Fruit fly (Drosophila melanogaster) whole organism, embryonic: ENCODE results near the gene Cpr67Fa1.

Experiments used
- ATbp ChIP-seq: fragments of 200-800 bp; sonication (Bioruptor generic); optimal IDR thresholded peaks from 2 replicates; lab custom pipeline; 2017; ENCODE audit warnings: missing biosample characterization, mild to moderate bottlenecking, missing genetic modification characterization, missing genetic modification reagents
- C15 ChIP-seq: fragments of 200-800 bp; sonication (Bioruptor generic); IDR thresholded peaks from 3 replicates; pipeline ENCODE4 v1.3.6; 2022; ENCODE audit warnings: missing biosample characterization, missing genetic modification characterization
- CG10147 ChIP-seq: fragments of 200-800 bp; sonication (Bioruptor generic); optimal IDR thresholded peaks from 2 replicates; lab custom pipeline; 2019; ENCODE audit warnings: missing biosample characterization, mild to moderate bottlenecking, missing genetic modification characterization, moderate library complexity
- CG12219 ChIP-seq: fragments of 200-800 bp; sonication (Bioruptor generic); optimal IDR thresholded peaks from 3 replicates; lab custom pipeline; 2018; ENCODE audit warnings: missing biosample characterization, mild to moderate bottlenecking, missing genetic modification characterization
- CG14667 ChIP-seq: fragments of 200-800 bp; sonication (Bioruptor generic); IDR thresholded peaks from 2 replicates; pipeline ENCODE4 v1.3.6; 2022; ENCODE audit warnings: missing biosample characterization, missing genetic modification characterization
- CG15514 ChIP-seq: fragments of 200-800 bp; sonication (Bioruptor generic); optimal IDR thresholded peaks from 3 replicates; lab custom pipeline; 2017; ENCODE audit warnings: missing biosample characterization, missing genetic modification characterization, mild to moderate bottlenecking, moderate library complexity, missing genetic modification reagents
- CG17186 ChIP-seq: fragments of 200-800 bp; sonication (Bioruptor generic); optimal IDR thresholded peaks from 3 replicates; lab custom pipeline; 2017; ENCODE audit warnings: missing biosample characterization, missing genetic modification reagents, missing genetic modification characterization
- CG18476 ChIP-seq: fragments of 200-800 bp; sonication (Bioruptor generic); optimal IDR thresholded peaks from 2 replicates; lab custom pipeline; 2016; ENCODE audit warnings: missing biosample characterization, mild to moderate bottlenecking, missing genetic modification characterization
- CG18599 ChIP-seq: fragments of 200-800 bp; sonication (Bioruptor generic); optimal IDR thresholded peaks from 3 replicates; lab custom pipeline; 2017; ENCODE audit warnings: missing biosample characterization, missing genetic modification characterization, mild to moderate bottlenecking, moderate library complexity, missing genetic modification reagents
- CG2129 ChIP-seq: fragments of 200-800 bp; sonication (Bioruptor generic); IDR thresholded peaks from 2 replicates; pipeline ENCODE4 v1.3.6; 2022; ENCODE audit warnings: missing biosample characterization, missing genetic modification characterization; ENCODE audit not compliant: partially characterized antibody
- CG2712 ChIP-seq: fragments of 200-800 bp; optimal IDR thresholded peaks from 3 replicates; lab custom pipeline; 2019; ENCODE audit warnings: missing biosample characterization, mild to moderate bottlenecking, missing genetic modification characterization, moderate library complexity
- CG30431 ChIP-seq: fragments of 200-800 bp; sonication (Bioruptor generic); optimal IDR thresholded peaks from 2 replicates; lab custom pipeline; 2017; ENCODE audit warnings: missing biosample characterization, missing genetic modification characterization
- CG3163 ChIP-seq: fragments of 200-800 bp; sonication (Bioruptor generic); optimal IDR thresholded peaks from 3 replicates; lab custom pipeline; 2016; ENCODE audit warnings: missing biosample characterization, missing genetic modification characterization
- CG3281 ChIP-seq: fragments of 200-800 bp; sonication (Bioruptor generic); optimal IDR thresholded peaks from 3 replicates; lab custom pipeline; 2017; ENCODE audit warnings: missing biosample characterization, mild to moderate bottlenecking, missing genetic modification characterization
- CG3726 ChIP-seq: fragments of 200-800 bp; sonication (Bioruptor generic); IDR thresholded peaks from 3 replicates; pipeline ENCODE4, ENCODE4 v1.3.6; 2022; ENCODE audit warnings: missing biosample characterization, missing genetic modification characterization
- CG4424 ChIP-seq: fragments of 200-800 bp; sonication (Bioruptor generic); optimal IDR thresholded peaks from 3 replicates; lab custom pipeline; 2016; ENCODE audit warnings: missing biosample characterization, missing genetic modification characterization
- CG4707 ChIP-seq: fragments of 200-800 bp; sonication (Bioruptor generic); optimal IDR thresholded peaks from 2 replicates; lab custom pipeline; 2018; ENCODE audit warnings: missing biosample characterization, mild to moderate bottlenecking, missing genetic modification characterization, moderate library complexity
- CG6765 ChIP-seq: fragments of 200-800 bp; sonication (Bioruptor generic); optimal IDR thresholded peaks from 3 replicates; lab custom pipeline; 2017; ENCODE audit warnings: missing biosample characterization, mild to moderate bottlenecking, missing genetic modification characterization
- CG8359 ChIP-seq: fragments of 200-800 bp; sonication (Bioruptor generic); optimal IDR thresholded peaks from 2 replicates; lab custom pipeline; 2017; ENCODE audit warnings: missing biosample characterization, mild to moderate bottlenecking, missing genetic modification characterization, borderline replicate concordance
- CG8924 ChIP-seq: fragments of 200-800 bp; optimal IDR thresholded peaks from 3 replicates; lab custom pipeline; 2019; ENCODE audit warnings: missing biosample characterization, mild to moderate bottlenecking, missing genetic modification characterization, moderate library complexity
- CG9727 ChIP-seq: fragments of 200-800 bp; sonication (Bioruptor generic); optimal IDR thresholded peaks from 3 replicates; lab custom pipeline; 2017; ENCODE audit warnings: missing biosample characterization, mild to moderate bottlenecking, missing genetic modification characterization
- CG9797 ChIP-seq: fragments of 200-800 bp; sonication (Bioruptor generic); optimal IDR thresholded peaks from 3 replicates; lab custom pipeline; 2018; ENCODE audit warnings: missing biosample characterization, mild to moderate bottlenecking, missing genetic modification characterization
- CG9932 ChIP-seq: fragments of 200-800 bp; sonication (Bioruptor generic); IDR thresholded peaks from 2 replicates; pipeline ENCODE4 v1.3.6; 2022; ENCODE audit warnings: missing biosample characterization, missing genetic modification characterization
- CHES-1-like ChIP-seq: fragments of 200-800 bp; sonication (Bioruptor generic); optimal IDR thresholded peaks from 2 replicates; lab custom pipeline; 2016; ENCODE audit warnings: missing biosample characterization, missing genetic modification characterization
- D19A ChIP-seq: fragments of 200-800 bp; optimal IDR thresholded peaks from 3 replicates; lab custom pipeline; 2019; ENCODE audit warnings: missing biosample characterization, mild to moderate bottlenecking, missing genetic modification characterization, moderate library complexity
- Fer3 ChIP-seq: fragments of 200-800 bp; sonication (Bioruptor generic); optimal IDR thresholded peaks from 2 replicates; lab custom pipeline; 2018; ENCODE audit warnings: missing biosample characterization, mild to moderate bottlenecking, missing genetic modification characterization, moderate library complexity
- Hand ChIP-seq: fragments of 200-800 bp; sonication (Bioruptor generic); optimal IDR thresholded peaks from 2 replicates; lab custom pipeline; 2017; ENCODE audit warnings: mild to moderate bottlenecking, missing biosample characterization, missing genetic modification reagents, missing genetic modification characterization
- Sin3A ChIP-seq: fragments of >200 bp; optimal IDR thresholded peaks from 2 replicates; lab custom pipeline; 2018
- Ssrp ChIP-seq: fragments of 200-800 bp; sonication (Bioruptor generic); optimal IDR thresholded peaks from 2 replicates; lab custom pipeline; 2018; ENCODE audit warnings: missing biosample characterization, mild to moderate bottlenecking, missing genetic modification characterization, moderate library complexity
- Trl ChIP-seq, 3 experiments: fragments of >200 bp in 2 of 3; fragments of 200-800 bp in 1 of 3; sonication (Bioruptor generic) in 1 of 3; optimal IDR thresholded peaks; 2 replicates in 1 of 3; 3 replicates in 2 of 3; lab custom pipeline; 2016 to 2017; ENCODE audit warnings: missing biosample characterization in 1 of 3, missing genetic modification characterization in 1 of 3
- az2 ChIP-seq: fragments of 200-800 bp; sonication (Bioruptor generic); optimal IDR thresholded peaks from 3 replicates; lab custom pipeline; 2016; ENCODE audit warnings: missing biosample characterization, missing genetic modification characterization
- ems ChIP-seq: fragments of 200-800 bp; sonication (Bioruptor generic); optimal IDR thresholded peaks from 3 replicates; lab custom pipeline; 2016; ENCODE audit warnings: missing biosample characterization, missing genetic modification characterization
- ewg ChIP-seq: fragments of 200-800 bp; sonication (Bioruptor generic); optimal IDR thresholded peaks from 3 replicates; lab custom pipeline; 2017; ENCODE audit warnings: mild to moderate bottlenecking, missing biosample characterization, missing genetic modification reagents, missing genetic modification characterization
- ftz-f1 ChIP-seq: fragments of 200-800 bp; sonication (Bioruptor generic); optimal IDR thresholded peaks from 2 replicates; lab custom pipeline; 2016; ENCODE audit warnings: missing biosample characterization, missing genetic modification characterization
- gcm ChIP-seq: fragments of 200-800 bp; sonication (Bioruptor generic); optimal IDR thresholded peaks from 2 replicates; lab custom pipeline; 2019; ENCODE audit warnings: missing biosample characterization, mild to moderate bottlenecking, missing genetic modification characterization, moderate library complexity
- gem ChIP-seq: fragments of 200-800 bp; sonication (Bioruptor generic); optimal IDR thresholded peaks from 2 replicates; lab custom pipeline; 2019; ENCODE audit warnings: missing biosample characterization, mild to moderate bottlenecking, missing genetic modification characterization, moderate library complexity
- gfzf ChIP-seq: fragments of 200-800 bp; sonication (Bioruptor generic); optimal IDR thresholded peaks from 2 replicates; lab custom pipeline; 2016; ENCODE audit warnings: missing biosample characterization, mild to moderate bottlenecking, missing genetic modification characterization, moderate library complexity
- gro ChIP-seq: fragments of 200-800 bp; sonication (Bioruptor generic); optimal IDR thresholded peaks from 2 replicates; lab custom pipeline; 2016; ENCODE audit warnings: missing biosample characterization, missing genetic modification characterization
- gsb ChIP-seq: fragments of 200-800 bp; sonication (Bioruptor generic); IDR thresholded peaks from 2 replicates; pipeline ENCODE4 v1.3.6; 2022; ENCODE audit warnings: missing biosample characterization, missing genetic modification characterization
- ham ChIP-seq: fragments of 200-800 bp; sonication (Bioruptor generic); IDR thresholded peaks from 2 replicates; pipeline ENCODE4 v1.3.6; 2022; ENCODE audit warnings: missing biosample characterization, missing genetic modification characterization
- kay ChIP-seq: fragments of 200-800 bp; sonication (Bioruptor generic); optimal IDR thresholded peaks from 2 replicates; lab custom pipeline; 2016; ENCODE audit warnings: missing biosample characterization, missing genetic modification characterization
- ken ChIP-seq: fragments of 200-800 bp; sonication (Bioruptor generic); IDR thresholded peaks from 3 replicates; pipeline ENCODE4 v1.3.6; 2022; ENCODE audit warnings: missing biosample characterization, missing genetic modification characterization
- kni ChIP-seq: fragments of 200-800 bp; sonication (Bioruptor generic); optimal IDR thresholded peaks from 3 replicates; lab custom pipeline; 2017; ENCODE audit warnings: mild to moderate bottlenecking, missing biosample characterization, missing genetic modification reagents, missing genetic modification characterization
- nerfin-1 ChIP-seq: fragments of 200-800 bp; sonication (Bioruptor generic); optimal IDR thresholded peaks from 3 replicates; lab custom pipeline; 2019; ENCODE audit warnings: missing biosample characterization, mild to moderate bottlenecking, missing genetic modification characterization, moderate library complexity
- shn ChIP-seq: fragments of 200-800 bp; sonication (Bioruptor generic); optimal IDR thresholded peaks from 3 replicates; lab custom pipeline; 2016; ENCODE audit warnings: missing biosample characterization, missing genetic modification characterization
- tin ChIP-seq: fragments of 200-800 bp; sonication (Bioruptor generic); optimal IDR thresholded peaks from 3 replicates; lab custom pipeline; 2016; ENCODE audit warnings: missing biosample characterization, missing genetic modification characterization
- toy ChIP-seq: fragments of 200-800 bp; sonication (Bioruptor generic); IDR thresholded peaks from 2 replicates; pipeline ENCODE4 v1.3.6; 2022; ENCODE audit warnings: missing biosample characterization, missing genetic modification characterization
- tup ChIP-seq: fragments of 200-800 bp; sonication (Bioruptor generic); optimal IDR thresholded peaks from 2 replicates; lab custom pipeline; 2016; ENCODE audit warnings: missing biosample characterization, mild to moderate bottlenecking, missing genetic modification characterization, moderate library complexity
- twi ChIP-seq: fragments of 200-800 bp; optimal IDR thresholded peaks from 2 replicates; lab custom pipeline; 2019; ENCODE audit warnings: missing biosample characterization, mild to moderate bottlenecking, missing genetic modification characterization, moderate library complexity
- zf30C ChIP-seq: fragments of 200-800 bp; sonication (Bioruptor generic); optimal IDR thresholded peaks from 3 replicates; lab custom pipeline; 2018; ENCODE audit warnings: missing biosample characterization, mild to moderate bottlenecking, missing genetic modification characterization
- zfh2 ChIP-seq: fragments of 200-800 bp; sonication (Bioruptor generic); optimal IDR thresholded peaks from 2 replicates; lab custom pipeline; 2016; ENCODE audit warnings: missing biosample characterization, missing genetic modification characterization

Cpr67Fa1 gene

dm6 chr3L:10931430-10931829 is 41.6 kb downstream of the Cpr67Fa1 start (continued):
- TF ChIP-seq ham (no peak), gcm (GFP tag; lab: Kevin White, UChicago) (peak; percentile 1), CG4424 (GFP tag; lab: Kevin White, UChicago) (peak; percentile 57), CG14667 (GFP tag; lab: Robert Waterston, UW) (no peak), Hand (no peak), CG3163 (GFP tag; lab: Kevin White, UChicago) (no peak), zf30C (GFP tag; lab: Kevin White, UChicago) (no peak), Ssrp (tag; lab: Kevin White, UChicago) (peak; percentile 42), CG9797 (GFP tag; lab: Kevin White, UChicago) (no peak), ftz-f1 (GFP tag; lab: Kevin White, UChicago) (no peak), gfzf (GFP tag; lab: Kevin White, UChicago) (no peak), CG2712 (tag; lab: Kevin White, UChicago) (peak; percentile 81), CG3281 (GFP tag; lab: Kevin White, UChicago) (no peak), C15 (GFP tag; lab: Robert Waterston, UW) (no peak), toy (GFP tag; lab: Robert Waterston, UW) (no peak), kay (no peak), ems (no peak), CG12219 (GFP tag; lab: Kevin White, UChicago) (no peak), CG15514 (no peak), gem (tag; lab: Kevin White, UChicago) (peak; percentile 72), ken (no peak), CG18476 (GFP tag; lab: Kevin White, UChicago) (no peak), Trl (optimal IDR thresholded peaks at IDR 0.05; lab: Kevin White, UChicago) (no peak), Trl (GFP tag; optimal IDR thresholded peaks at IDR 0.05; lab: Kevin White, UChicago) (no peak), CG4707 (GFP tag; lab: Kevin White, UChicago) (no peak), CG9932 (no peak), kni (no peak), Sin3A (no peak), ATbp (peak; percentile 22), CG6765 (GFP tag; lab: Kevin White, UChicago) (no peak), nerfin-1 (tag; lab: Kevin White, UChicago) (peak; percentile 9), CG10147 (no peak), az2 (GFP tag; lab: Kevin White, UChicago) (peak; percentile 27), CG3726 (GFP tag; lab: Robert Waterston, UW) (no peak), Fer3 (no peak), D19A (tag; lab: Kevin White, UChicago) (peak; percentile 47), CG9727 (GFP tag; lab: Kevin White, UChicago) (peak; percentile 32), CG17186 (GFP tag; lab: Kevin White, UChicago) (no peak), gsb (GFP tag; lab: Robert Waterston, UW) (no peak), tup (GFP tag; lab: Kevin White, UChicago) (no peak), CG8359 (GFP tag; lab: Kevin White, UChicago) (no peak), CHES-1-like (GFP tag; lab: Kevin White, UChicago) (no peak), CG2129 (GFP tag; lab: Robert Waterston, UW) (no peak), CG18599 (GFP tag; lab: Kevin White, UChicago) (peak; percentile 10), shn (GFP tag; lab: Kevin White, UChicago) (no peak), CG30431 (peak; percentile 22), gro (GFP tag; lab: Kevin White, UChicago) (no peak), twi (tag; lab: Kevin White, UChicago) (peak; percentile 10), zfh2 (GFP tag; lab: Kevin White, UChicago) (no peak), CG8924 (tag; lab: Kevin White, UChicago) (peak; percentile 33), tin (GFP tag; lab: Kevin White, UChicago) (peak; percentile 6), ewg (no peak)
